Worm (Caenorhabditis elegans) whole organism, young adult: ENCODE data around the gene pes-10.

Experiments used
- B0035.1 ChIP-seq: sonication (generic microtip); optimal IDR thresholded peaks from 2 replicates; lab custom pipeline; 2016; ENCODE audit warnings: missing genetic modification characterization, mild to moderate bottlenecking, missing compliant biosample characterization, missing genotype, missing genetic modification reagents
- F57A8.1 ChIP-seq: fragments of 200-800 bp; sonication (Bioruptor generic); optimal IDR thresholded peaks from 2 replicates; lab custom pipeline; 2018; ENCODE audit warnings: mild to moderate bottlenecking, missing genetic modification characterization, moderate library complexity, missing compliant biosample characterization
- attf-6 ChIP-seq: fragments of 200-800 bp; sonication (Bioruptor generic); IDR thresholded peaks from 2 replicates; pipeline ENCODE4 v1.3.6; 2022; ENCODE audit warnings: missing genetic modification reagents, missing genetic modification characterization, missing compliant biosample characterization
- egrh-3 ChIP-seq: fragments of 200-800 bp; sonication (Bioruptor generic); IDR thresholded peaks from 2 replicates; pipeline ENCODE4 v1.3.6; 2022; ENCODE audit warnings: missing genetic modification reagents, missing genetic modification characterization, missing compliant biosample characterization
- nhr-90 ChIP-seq: sonication (generic microtip); optimal IDR thresholded peaks from 2 replicates; lab custom pipeline; 2016; ENCODE audit warnings: missing genotype, mild to moderate bottlenecking, missing genetic modification characterization, missing compliant biosample characterization
- sdz-38 ChIP-seq: sonication (generic microtip); optimal IDR thresholded peaks from 2 replicates; lab custom pipeline; 2016; ENCODE audit warnings: missing genotype, missing genetic modification characterization, missing compliant biosample characterization

ce11 chrII:12840057-12840456 is 7.6 kb downstream of the pes-10 start, which contains the start of gene lgc-35:
- TF ChIP-seq attf-6 (no peak), egrh-3 (GFP tag; lab: Robert Waterston, UW) (no peak), nhr-90 (tag; lab: Kevin White, UChicago) (no peak), F57A8.1 (GFP tag; lab: Kevin White, UChicago) (no peak), sdz-38 (tag; lab: Kevin White, UChicago) (no peak), B0035.1 (tag; lab: Kevin White, UChicago) (no peak)
